Worm (Caenorhabditis elegans) whole organism, young adult: ENCODE results near the gene nlp-51.

Experiments used
- D2030.7 ChIP-seq: fragments of 200-800 bp; sonication (Bioruptor generic); IDR thresholded peaks from 2 replicates; pipeline ENCODE4 v1.3.6; 2022; ENCODE audit warnings: missing genetic modification reagents, missing genetic modification characterization, missing compliant biosample characterization
- F57A8.1 ChIP-seq: fragments of 200-800 bp; sonication (Bioruptor generic); optimal IDR thresholded peaks from 2 replicates; lab custom pipeline; 2018; ENCODE audit warnings: mild to moderate bottlenecking, missing genetic modification characterization, moderate library complexity, missing compliant biosample characterization
- T07F8.4 ChIP-seq: sonication (generic microtip); optimal IDR thresholded peaks from 2 replicates; lab custom pipeline; 2016; ENCODE audit warnings: mild to moderate bottlenecking, missing genetic modification characterization, moderate library complexity, missing compliant biosample characterization
- Y53G8AR.9 ChIP-seq: fragments of 200-800 bp; sonication (Bioruptor generic); conservative IDR thresholded peaks from 2 replicates; pipeline ENCODE4 v1.3.6; 2022; ENCODE audit warnings: missing genetic modification reagents, missing genetic modification characterization, missing compliant biosample characterization
- aptf-3 ChIP-seq: fragments of 200-800 bp; sonication (Bioruptor generic); IDR thresholded peaks from 2 replicates; pipeline ENCODE4 v1.3.6; 2022; ENCODE audit warnings: missing genetic modification characterization, missing compliant biosample characterization
- dpl-1 ChIP-seq: fragments of 150-350 bp; optimal IDR thresholded peaks from 2 replicates; lab custom pipeline; 2014; ENCODE audit warnings: missing biosample characterization, missing genetic modification reagents, missing genetic modification characterization
- egl-44 ChIP-seq: fragments of 200-800 bp; sonication (Bioruptor generic); IDR thresholded peaks from 2 replicates; pipeline ENCODE4 v1.3.6; 2022; ENCODE audit warnings: missing genetic modification reagents, missing genetic modification characterization, missing compliant biosample characterization
- ets-4 ChIP-seq: fragments of 200-800 bp; sonication (Bioruptor generic); optimal IDR thresholded peaks from 2 replicates; lab custom pipeline; 2018; ENCODE audit warnings: mild to moderate bottlenecking, missing genetic modification characterization, missing compliant biosample characterization
- lag-1 ChIP-seq: fragments of 200-800 bp; sonication (Bioruptor generic); IDR thresholded peaks from 2 replicates; pipeline ENCODE4 v1.3.6; 2022; ENCODE audit warnings: missing genetic modification reagents, missing genetic modification characterization, missing compliant biosample characterization
- tlf-1 ChIP-seq: fragments of 200-800 bp; sonication (Bioruptor generic); optimal IDR thresholded peaks from 2 replicates; lab custom pipeline; 2018; ENCODE audit warnings: mild to moderate bottlenecking, missing genetic modification characterization, missing compliant biosample characterization
- xnd-1 ChIP-seq: sonication (generic microtip); optimal IDR thresholded peaks from 2 replicates; lab custom pipeline; 2016; ENCODE audit warnings: missing genotype, missing genetic modification reagents, missing genetic modification characterization, missing compliant biosample characterization
- ztf-26 ChIP-seq: sonication (generic microtip); optimal IDR thresholded peaks from 2 replicates; lab custom pipeline; 2017; ENCODE audit warnings: missing genetic modification characterization, missing compliant biosample characterization

DNA sequence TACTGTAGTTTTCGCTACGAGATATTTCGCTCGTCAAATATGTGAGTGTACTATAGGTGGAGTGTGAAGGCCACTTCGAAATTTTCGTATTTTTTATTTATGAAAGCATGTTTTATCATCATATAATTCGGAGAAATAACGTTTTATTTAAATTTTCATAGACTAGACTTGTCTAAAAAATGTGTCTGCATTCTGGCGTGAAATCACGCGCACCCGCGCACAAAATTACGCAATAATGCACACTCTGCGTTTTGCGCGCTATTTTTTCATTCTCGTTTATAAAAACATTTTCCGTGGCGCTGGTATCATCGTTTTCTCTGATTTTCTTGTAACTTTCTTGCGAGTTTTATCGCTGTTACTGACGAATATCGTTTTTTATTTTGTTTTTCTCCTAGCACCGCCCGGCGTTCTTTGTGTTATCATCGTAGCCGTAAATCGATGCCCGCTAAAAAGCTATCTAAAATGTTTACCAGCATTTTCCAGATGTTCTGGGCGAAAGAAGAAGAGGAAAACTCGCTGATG, 22.2 kb downstream of the nlp-51 start, which contains the start of gene saps-1:
- TF ChIP-seq Y53G8AR.9 (no peak), T07F8.4 (tag; lab: Kevin White, UChicago) (no peak), tlf-1 (GFP tag; lab: Kevin White, UChicago) (peak; percentile 22), F57A8.1 (GFP tag; lab: Kevin White, UChicago) (no peak), egl-44 (no peak), ztf-26 (tag; lab: Kevin White, UChicago) (no peak), D2030.7 (GFP tag; lab: Robert Waterston, UW) (peak; percentile 80), aptf-3 (GFP tag; lab: Robert Waterston, UW) (no peak), dpl-1 (GFP tag; lab: Kevin White, UChicago) (peak; percentile 77), xnd-1 (tag; lab: Kevin White, UChicago) (peak; percentile 92), lag-1 (GFP tag; lab: Robert Waterston, UW) (no peak), ets-4 (GFP tag; lab: Kevin White, UChicago) (no peak)
